Worm (Caenorhabditis elegans) whole organism, midembryonic: ENCODE results near the gene cyk-7.

Experiments used
- T22C8.4 ChIP-seq: fragments of 200-800 bp; sonication (Bioruptor generic); IDR thresholded peaks from 2 replicates; pipeline ENCODE4 v1.3.6; 2022; ENCODE audit warnings: missing genetic modification characterization, missing compliant biosample characterization
- cog-1 ChIP-seq: sonication (generic microtip); optimal IDR thresholded peaks from 2 replicates; lab custom pipeline; 2016; ENCODE audit warnings: missing genetic modification characterization, missing compliant biosample characterization
- klf-2 ChIP-seq: fragments of 200-800 bp; sonication (Bioruptor generic); conservative IDR thresholded peaks from 2 replicates; pipeline ENCODE4 v1.3.6; 2022; ENCODE audit warnings: missing genetic modification reagents, missing genetic modification characterization, missing compliant biosample characterization
- med-1 ChIP-seq: sonication (generic microtip); optimal IDR thresholded peaks from 2 replicates; lab custom pipeline; 2017; ENCODE audit warnings: missing genetic modification characterization, mild to moderate bottlenecking, missing compliant biosample characterization, antibody characterized with exemption, missing genetic modification reagents; ENCODE audit not compliant: insufficient read depth
- tab-1 ChIP-seq: fragments of 200-800 bp; sonication (Bioruptor generic); IDR thresholded peaks from 2 replicates; pipeline ENCODE4 v1.3.6; 2022; ENCODE audit warnings: missing genetic modification characterization, missing compliant biosample characterization
- ztf-23 ChIP-seq: fragments of 200-800 bp; sonication (Bioruptor generic); IDR thresholded peaks from 2 replicates; pipeline ENCODE4 v1.3.6; 2022; ENCODE audit warnings: missing genetic modification reagents, missing genetic modification characterization, missing compliant biosample characterization
- ztf-29 ChIP-seq: fragments of 200-800 bp; sonication (Bioruptor generic); IDR thresholded peaks from 2 replicates; pipeline ENCODE4 v1.3.6; 2022; ENCODE audit warnings: missing genetic modification reagents, missing genetic modification characterization, missing compliant biosample characterization

Gene cyk-7

DNA sequence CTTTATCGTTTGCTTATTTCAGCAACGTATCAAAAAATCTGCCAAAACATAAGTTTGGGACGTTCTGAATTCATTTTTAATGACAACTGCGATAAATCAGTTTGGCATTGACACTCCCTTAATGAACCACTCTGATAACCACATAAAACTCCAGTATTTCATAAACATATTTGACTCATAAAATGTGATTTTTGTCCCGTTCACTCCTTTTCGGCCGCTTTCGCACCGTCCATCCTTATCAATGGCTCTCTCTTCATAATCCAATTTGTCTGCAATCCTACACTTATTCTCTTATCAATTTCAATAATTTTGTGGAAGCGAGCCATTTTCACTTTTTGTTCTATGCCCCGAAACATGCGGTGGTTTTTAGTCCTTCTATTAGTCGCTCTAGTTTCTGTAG, 36.6 kb downstream of the cyk-7 start, which contains the start of gene pcp-1:
Gene pcp-1, plus strand, starts transcription at position 342 of the 400 bp plus-strand sequence.
- TF ChIP-seq T22C8.4 (GFP tag; lab: Robert Waterston, UW) (no peak), ztf-29 (GFP tag; lab: Robert Waterston, UW) (no peak), tab-1 (GFP tag; lab: Robert Waterston, UW) (no peak)

DNA sequence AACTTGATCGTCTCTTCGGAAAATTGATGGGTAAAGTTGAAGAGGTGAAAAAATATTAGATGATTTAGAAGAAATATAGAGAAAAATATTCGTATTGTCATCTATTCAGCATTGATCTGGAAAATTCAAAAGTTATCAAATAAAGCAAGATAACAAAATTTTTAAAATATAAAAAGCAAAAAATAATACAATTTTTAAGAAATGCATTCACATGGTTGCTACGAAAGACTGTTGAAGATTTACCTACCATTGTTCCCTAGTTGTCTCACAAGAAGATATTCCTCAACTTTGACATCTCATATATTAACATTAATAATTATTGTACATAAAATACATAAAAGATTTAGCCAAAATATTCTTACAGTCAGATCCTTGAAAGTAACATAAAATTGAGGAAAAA, 40.9 kb downstream of the cyk-7 start, which contains the start of gene cdh-3:
Gene cdh-3, minus strand, starts transcription at position 101 of the 400 bp plus-strand sequence.
- TF ChIP-seq med-1 (GFP tag; lab: Kevin White, UChicago) = no peak
- TF ChIP-seq cog-1 = no peak
- no peak for TF ChIP-seq T22C8.4 (GFP tag; lab: Robert Waterston, UW)
- TF ChIP-seq ztf-23 = no peak
- no peak for TF ChIP-seq klf-2 (GFP tag; lab: Robert Waterston, UW)
